Worm (Caenorhabditis elegans) whole organism, L1 larva: ENCODE results near the gene fkh-5.

Experiments used
- ama-1 ChIP-seq: fragments of 150-350 bp; optimal IDR thresholded peaks from 2 replicates; lab custom pipeline; 2014
- elt-2 ChIP-seq: sonication (generic microtip); optimal IDR thresholded peaks from 2 replicates; lab custom pipeline; 2016; ENCODE audit warnings: missing genetic modification characterization, mild to moderate bottlenecking, inconsistent platforms, missing compliant biosample characterization, missing genetic modification reagents
- jun-1 ChIP-seq: fragments of 150-350 bp; optimal IDR thresholded peaks from 2 replicates; lab custom pipeline; 2014; ENCODE audit warnings: missing biosample characterization, missing genetic modification reagents, missing genetic modification characterization
- lin-13 ChIP-seq: fragments of 150-350 bp; optimal IDR thresholded peaks from 2 replicates; lab custom pipeline; 2014; ENCODE audit warnings: missing biosample characterization, missing genetic modification reagents, missing genetic modification characterization
- mep-1 ChIP-seq: fragments of 150-350 bp; optimal IDR thresholded peaks from 2 replicates; lab custom pipeline; 2014; ENCODE audit warnings: missing biosample characterization, missing genetic modification characterization
- nhr-11 ChIP-seq: fragments of 150-350 bp; optimal IDR thresholded peaks from 2 replicates; lab custom pipeline; 2014; ENCODE audit warnings: missing biosample characterization, missing genetic modification characterization
- nhr-237 ChIP-seq: fragments of 150-350 bp; optimal IDR thresholded peaks from 2 replicates; lab custom pipeline; 2014; ENCODE audit warnings: missing biosample characterization, missing genetic modification characterization
- nhr-28 ChIP-seq: fragments of 150-350 bp; optimal IDR thresholded peaks from 2 replicates; lab custom pipeline; 2014; ENCODE audit warnings: missing biosample characterization, missing genetic modification characterization
- pqm-1 ChIP-seq: sonication (generic microtip); optimal IDR thresholded peaks from 3 replicates; lab custom pipeline; 2017; ENCODE audit warnings: missing biosample characterization, missing genetic modification characterization
- swsn-7 ChIP-seq: sonication (generic microtip); optimal IDR thresholded peaks from 2 replicates; lab custom pipeline; 2016; ENCODE audit warnings: missing genetic modification characterization, missing compliant biosample characterization
- unc-130 ChIP-seq: fragments of 150-350 bp; optimal IDR thresholded peaks from 2 replicates; lab custom pipeline; 2017; ENCODE audit warnings: missing biosample characterization, missing genetic modification characterization, inconsistent platforms

DNA sequence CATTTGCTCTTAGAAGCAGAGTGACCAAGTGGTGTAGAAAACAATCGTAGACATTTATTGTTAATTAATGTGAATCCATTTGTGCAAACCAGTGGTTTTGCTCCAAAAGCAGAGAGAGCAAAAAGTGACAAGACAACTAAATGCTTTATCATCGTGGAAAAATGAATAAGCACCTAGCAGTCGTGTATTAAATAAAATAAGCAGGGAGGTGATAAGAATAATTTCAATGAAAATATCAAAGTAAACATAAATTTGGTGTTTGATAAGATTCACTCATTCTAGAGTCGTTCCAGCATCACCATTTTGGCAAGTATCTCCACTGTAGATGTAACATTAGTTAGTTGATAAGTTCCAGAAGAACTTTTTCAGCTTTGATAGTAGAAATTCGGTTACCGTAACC is 42.8 kb downstream of the fkh-5 start, which contains the start of gene clec-6:
- TF ChIP-seq ama-1 (lab: Kevin White, UChicago) (no peak), nhr-237 (tag; lab: Kevin White, UChicago) (no peak), lin-13 (no peak), unc-130 (no peak), mep-1 (no peak), nhr-11 (tag; lab: Kevin White, UChicago) (no peak), swsn-7 (tag; lab: Kevin White, UChicago) (no peak), nhr-28 (tag; lab: Kevin White, UChicago) (no peak), jun-1 (tag; lab: Kevin White, UChicago) (no peak), elt-2 (peak; percentile 51), pqm-1 (tag; lab: Kevin White, UChicago) (no peak)
